Fruit fly (Drosophila melanogaster) whole organism, embryonic: ENCODE measurements around the gene UBL3.
A peak's percentile ranks its signal among the peaks of the same experiment; 100 is the strongest.

Experiments
- Awh ChIP-seq: fragments of 200-800 bp; sonication (Bioruptor generic); IDR thresholded peaks from 2 replicates; pipeline ENCODE4, ENCODE4 v1.3.6; 2022; ENCODE audit warnings: missing biosample characterization, missing genetic modification characterization
- BEAF-32 ChIP-seq: fragments of 200-800 bp; sonication (Bioruptor generic); optimal IDR thresholded peaks from 3 replicates; lab custom pipeline; 2017; ENCODE audit warnings: missing biosample characterization, missing genetic modification characterization, mild to moderate bottlenecking, moderate library complexity, missing genetic modification reagents
- Bteb2 ChIP-seq: fragments of 200-800 bp; sonication (Bioruptor generic); optimal IDR thresholded peaks from 2 replicates; lab custom pipeline; 2016; ENCODE audit warnings: missing biosample characterization, missing genetic modification characterization
- CG10274 ChIP-seq: fragments of 200-800 bp; sonication (Bioruptor generic); optimal IDR thresholded peaks from 3 replicates; lab custom pipeline; 2017; ENCODE audit warnings: missing biosample characterization, mild to moderate bottlenecking, missing genetic modification characterization
- CG11695 ChIP-seq: fragments of 200-800 bp; sonication (Bioruptor generic); IDR thresholded peaks from 3 replicates; pipeline ENCODE4 v1.3.6; 2022; ENCODE audit warnings: missing biosample characterization, missing genetic modification characterization
- CG12391 ChIP-seq: fragments of 200-800 bp; sonication (Bioruptor generic); optimal IDR thresholded peaks from 3 replicates; lab custom pipeline; 2018; ENCODE audit warnings: missing biosample characterization, mild to moderate bottlenecking, missing genetic modification characterization, moderate library complexity
- CG13287 ChIP-seq: fragments of 200-800 bp; sonication (Bioruptor generic); IDR thresholded peaks from 2 replicates; pipeline ENCODE4 v1.3.6; 2022; ENCODE audit warnings: missing biosample characterization, missing genetic modification characterization; ENCODE audit not compliant: partially characterized antibody
- CG14667 ChIP-seq: fragments of 200-800 bp; sonication (Bioruptor generic); IDR thresholded peaks from 2 replicates; pipeline ENCODE4 v1.3.6; 2022; ENCODE audit warnings: missing biosample characterization, missing genetic modification characterization
- CG17802 ChIP-seq: fragments of 200-800 bp; sonication (Bioruptor generic); optimal IDR thresholded peaks from 2 replicates; lab custom pipeline; 2018; ENCODE audit warnings: missing biosample characterization, mild to moderate bottlenecking, missing genetic modification characterization, moderate library complexity
- CG1792 ChIP-seq: fragments of 200-800 bp; sonication (Bioruptor generic); optimal IDR thresholded peaks from 2 replicates; lab custom pipeline; 2016; ENCODE audit warnings: missing biosample characterization, missing genetic modification characterization
- CG18011 ChIP-seq: fragments of 200-800 bp; sonication (Bioruptor generic); optimal IDR thresholded peaks from 2 replicates; lab custom pipeline; 2017; ENCODE audit warnings: missing biosample characterization, missing genetic modification characterization, mild to moderate bottlenecking, moderate library complexity, missing genotype
- CG2120 ChIP-seq: fragments of 200-800 bp; sonication (Bioruptor generic); optimal IDR thresholded peaks from 3 replicates; lab custom pipeline; 2016; ENCODE audit warnings: missing biosample characterization, missing genetic modification characterization
- CG3726 ChIP-seq: fragments of 200-800 bp; sonication (Bioruptor generic); IDR thresholded peaks from 3 replicates; pipeline ENCODE4, ENCODE4 v1.3.6; 2022; ENCODE audit warnings: missing biosample characterization, missing genetic modification characterization
- CG6765 ChIP-seq: fragments of 200-800 bp; sonication (Bioruptor generic); optimal IDR thresholded peaks from 3 replicates; lab custom pipeline; 2017; ENCODE audit warnings: missing biosample characterization, mild to moderate bottlenecking, missing genetic modification characterization
- CG6791 ChIP-seq: fragments of 200-800 bp; sonication (Bioruptor generic); IDR thresholded peaks from 3 replicates; pipeline ENCODE4 v1.3.6; 2022; ENCODE audit warnings: missing biosample characterization, missing genetic modification characterization; ENCODE audit not compliant: partially characterized antibody
- CG8281 ChIP-seq: fragments of 200-800 bp; sonication (Bioruptor generic); optimal IDR thresholded peaks from 2 replicates; lab custom pipeline; 2018; ENCODE audit warnings: missing biosample characterization, mild to moderate bottlenecking, missing genetic modification characterization, moderate library complexity
- CG8290 ChIP-seq, 3 experiments: fragments of 200-800 bp; sonication (Bioruptor generic); optimal IDR thresholded peaks; 2 replicates each; lab custom pipeline; 2016 to 2019; ENCODE audit warnings: missing biosample characterization in 3 of 3, missing genetic modification characterization in 3 of 3, mild to moderate bottlenecking in 2 of 3, moderate library complexity in 1 of 3
- CG9727 ChIP-seq: fragments of 200-800 bp; sonication (Bioruptor generic); optimal IDR thresholded peaks from 3 replicates; lab custom pipeline; 2017; ENCODE audit warnings: missing biosample characterization, mild to moderate bottlenecking, missing genetic modification characterization
- CG9817 ChIP-seq: fragments of 200-800 bp; sonication (Bioruptor generic); optimal IDR thresholded peaks from 2 replicates; lab custom pipeline; 2018; ENCODE audit warnings: missing biosample characterization, mild to moderate bottlenecking, missing genetic modification characterization, moderate library complexity
- Chrac-16 ChIP-seq: fragments of 200-800 bp; sonication (Bioruptor generic); optimal IDR thresholded peaks from 3 replicates; lab custom pipeline; 2016; ENCODE audit warnings: missing biosample characterization, missing genetic modification characterization
- D ChIP-seq, 2 experiments: fragments of 200-800 bp in 1 of 2; fragments of >200 bp in 1 of 2; sonication (Bioruptor generic) in 1 of 2; optimal IDR thresholded peaks; 2 replicates in 1 of 2; 3 replicates in 1 of 2; lab custom pipeline; 2017; ENCODE audit warnings: mild to moderate bottlenecking in 1 of 2, missing biosample characterization in 1 of 2, missing genetic modification characterization in 1 of 2, missing genetic modification reagents in 1 of 2
- Fer3 ChIP-seq: fragments of 200-800 bp; sonication (Bioruptor generic); optimal IDR thresholded peaks from 2 replicates; lab custom pipeline; 2018; ENCODE audit warnings: missing biosample characterization, mild to moderate bottlenecking, missing genetic modification characterization, moderate library complexity
- GATAe ChIP-seq: fragments of 200-800 bp; sonication (Bioruptor generic); conservative IDR thresholded peaks from 2 replicates; pipeline ENCODE4 v1.3.6; 2022; ENCODE audit warnings: missing biosample characterization, missing genetic modification characterization
- HLH54F ChIP-seq: fragments of 200-800 bp; sonication (Bioruptor generic); optimal IDR thresholded peaks from 3 replicates; lab custom pipeline; 2016; ENCODE audit warnings: missing biosample characterization, missing genetic modification characterization
- HmgD ChIP-seq: fragments of 200-800 bp; sonication (Bioruptor generic); optimal IDR thresholded peaks from 3 replicates; lab custom pipeline; 2016; ENCODE audit warnings: missing biosample characterization, missing genetic modification characterization
- Myb ChIP-seq: fragments of 200-800 bp; sonication (Bioruptor generic); optimal IDR thresholded peaks from 2 replicates; lab custom pipeline; 2016; ENCODE audit warnings: missing biosample characterization, missing genetic modification characterization
- PHDP ChIP-seq: fragments of 200-800 bp; sonication (Bioruptor generic); optimal IDR thresholded peaks from 3 replicates; lab custom pipeline; 2018; ENCODE audit warnings: missing biosample characterization, mild to moderate bottlenecking, missing genetic modification characterization, moderate library complexity
- Scr ChIP-seq: fragments of 200-800 bp; sonication (Bioruptor generic); IDR thresholded peaks from 2 replicates; pipeline ENCODE4 v1.3.6; 2022; ENCODE audit warnings: missing biosample characterization, missing genetic modification characterization; ENCODE audit not compliant: partially characterized antibody
- Spps ChIP-seq: fragments of 200-800 bp; sonication (Bioruptor generic); optimal IDR thresholded peaks from 2 replicates; lab custom pipeline; 2018; ENCODE audit warnings: missing biosample characterization, mild to moderate bottlenecking, missing genetic modification characterization
- chinmo ChIP-seq: fragments of 200-800 bp; sonication (Bioruptor generic); IDR thresholded peaks from 4 replicates; pipeline ENCODE4 v1.3.6; 2022; ENCODE audit warnings: missing biosample characterization, missing genetic modification characterization; ENCODE audit not compliant: partially characterized antibody
- dpn ChIP-seq, 2 experiments: fragments of 200-800 bp; sonication (Bioruptor generic); optimal IDR thresholded peaks; 3 replicates each; lab custom pipeline; 2016; ENCODE audit warnings: missing biosample characterization in 2 of 2, missing genetic modification characterization in 2 of 2
- eve ChIP-seq, 2 experiments: fragments of >200 bp; optimal IDR thresholded peaks; 2 replicates each; lab custom pipeline; 2017; ENCODE audit warnings: missing biosample characterization in 2 of 2, missing genetic modification characterization in 2 of 2
- exex ChIP-seq: fragments of 200-800 bp; sonication (Bioruptor generic); optimal IDR thresholded peaks from 4 replicates; lab custom pipeline; 2018; ENCODE audit warnings: missing biosample characterization, mild to moderate bottlenecking, missing genetic modification characterization, moderate library complexity
- hb ChIP-seq: fragments of 200-800 bp; sonication (Bioruptor generic); IDR thresholded peaks from 3 replicates; pipeline ENCODE4 v1.3.6; 2022; ENCODE audit warnings: missing biosample characterization, missing genetic modification characterization; ENCODE audit not compliant: partially characterized antibody
- inv ChIP-seq: fragments of 200-800 bp; sonication (Bioruptor generic); IDR thresholded peaks from 2 replicates; pipeline ENCODE4 v1.3.6; 2022; ENCODE audit warnings: missing biosample characterization, missing genetic modification characterization; ENCODE audit not compliant: partially characterized antibody
- lmd ChIP-seq: fragments of 200-800 bp; sonication (Bioruptor generic); IDR thresholded peaks from 2 replicates; pipeline ENCODE4 v1.3.6; 2022; ENCODE audit warnings: missing biosample characterization, missing genetic modification characterization
- nmo ChIP-seq: fragments of 200-800 bp; sonication (Bioruptor generic); optimal IDR thresholded peaks from 2 replicates; lab custom pipeline; 2018; ENCODE audit warnings: missing biosample characterization, mild to moderate bottlenecking, missing genetic modification characterization, moderate library complexity
- pita ChIP-seq: fragments of 200-800 bp; sonication (Bioruptor generic); optimal IDR thresholded peaks from 2 replicates; lab custom pipeline; 2017; ENCODE audit warnings: missing biosample characterization, mild to moderate bottlenecking, missing genetic modification characterization
- pzg ChIP-seq: fragments of 200-800 bp; sonication (Bioruptor generic); optimal IDR thresholded peaks from 3 replicates; lab custom pipeline; 2018; ENCODE audit warnings: missing biosample characterization, mild to moderate bottlenecking, missing genetic modification characterization, moderate library complexity
- tgo ChIP-seq: fragments of 200-800 bp; sonication (Bioruptor generic); IDR thresholded peaks from 3 replicates; pipeline ENCODE4 v1.3.6; 2022; ENCODE audit warnings: missing biosample characterization, missing genetic modification characterization
- unpg ChIP-seq: fragments of 200-800 bp; sonication (Bioruptor generic); optimal IDR thresholded peaks from 3 replicates; lab custom pipeline; 2018; ENCODE audit warnings: missing biosample characterization, mild to moderate bottlenecking, missing genetic modification characterization, moderate library complexity
- wek ChIP-seq: fragments of 200-800 bp; sonication (Bioruptor generic); optimal IDR thresholded peaks from 3 replicates; lab custom pipeline; 2018; ENCODE audit warnings: missing biosample characterization, mild to moderate bottlenecking, missing genetic modification characterization, moderate library complexity
- yki ChIP-seq: fragments of >200 bp; optimal IDR thresholded peaks from 3 replicates; lab custom pipeline; 2018
- zen ChIP-seq: fragments of 200-800 bp; sonication (Bioruptor generic); optimal IDR thresholded peaks from 3 replicates; lab custom pipeline; 2018; ENCODE audit warnings: missing biosample characterization, mild to moderate bottlenecking, missing genetic modification characterization, moderate library complexity

Gene UBL3

DNA sequence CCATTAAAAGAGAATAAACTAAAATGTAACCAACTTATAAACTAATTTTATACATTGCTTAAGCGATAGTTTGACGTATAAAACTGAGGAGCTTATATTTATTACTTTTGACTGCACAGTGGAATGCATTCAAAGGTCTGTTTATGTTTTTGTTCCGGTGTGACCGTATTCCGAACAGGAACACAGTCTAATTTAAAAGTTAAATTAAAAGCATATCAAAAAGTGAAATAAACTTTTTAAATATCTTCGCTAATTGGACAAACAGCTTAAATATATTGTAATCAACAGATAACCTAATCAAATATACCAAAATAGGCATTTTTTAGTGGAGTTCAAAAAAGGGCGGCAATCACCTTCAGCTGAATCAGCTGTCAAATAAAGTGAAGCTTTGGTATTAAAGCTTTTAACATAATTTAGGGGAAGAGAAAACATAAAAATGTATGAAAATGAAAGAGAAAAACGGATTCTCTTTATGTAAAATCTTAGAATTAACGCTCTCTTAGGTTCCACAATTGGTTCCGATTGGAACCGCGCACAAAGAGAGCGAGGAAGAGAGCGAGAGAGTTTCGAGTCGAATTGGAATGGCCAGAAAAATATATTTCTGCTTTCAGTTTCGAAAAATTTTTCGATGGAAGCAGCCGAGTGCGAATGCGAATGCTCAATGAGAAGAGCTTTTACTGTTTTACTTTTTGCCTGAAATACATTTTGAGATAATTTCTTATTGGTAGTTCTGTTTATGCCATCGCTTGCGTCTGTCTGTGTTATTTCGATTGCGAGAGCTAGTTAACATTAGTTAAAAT is 49.0 kb downstream of the UBL3 start, which contains the start of the genes PGRP-LE and sd (continued):
- TF ChIP-seq CG1792: no peak
- TF ChIP-seq unpg (GFP tag; lab: Kevin White, UChicago): no peak
- peak; percentile 34 for TF ChIP-seq BEAF-32 (GFP tag; lab: Kevin White, UChicago)
- peak; percentile 72; the same call in 2 of the 4 replicates for TF ChIP-seq chinmo (GFP tag; lab: Robert Waterston, UW)
- TF ChIP-seq CG3726 (GFP tag; lab: Robert Waterston, UW): no peak
- peak; percentile 16 for TF ChIP-seq CG2120
- no peak for TF ChIP-seq HLH54F
- no peak for TF ChIP-seq Chrac-16 (GFP tag; lab: Kevin White, UChicago)

DNA sequence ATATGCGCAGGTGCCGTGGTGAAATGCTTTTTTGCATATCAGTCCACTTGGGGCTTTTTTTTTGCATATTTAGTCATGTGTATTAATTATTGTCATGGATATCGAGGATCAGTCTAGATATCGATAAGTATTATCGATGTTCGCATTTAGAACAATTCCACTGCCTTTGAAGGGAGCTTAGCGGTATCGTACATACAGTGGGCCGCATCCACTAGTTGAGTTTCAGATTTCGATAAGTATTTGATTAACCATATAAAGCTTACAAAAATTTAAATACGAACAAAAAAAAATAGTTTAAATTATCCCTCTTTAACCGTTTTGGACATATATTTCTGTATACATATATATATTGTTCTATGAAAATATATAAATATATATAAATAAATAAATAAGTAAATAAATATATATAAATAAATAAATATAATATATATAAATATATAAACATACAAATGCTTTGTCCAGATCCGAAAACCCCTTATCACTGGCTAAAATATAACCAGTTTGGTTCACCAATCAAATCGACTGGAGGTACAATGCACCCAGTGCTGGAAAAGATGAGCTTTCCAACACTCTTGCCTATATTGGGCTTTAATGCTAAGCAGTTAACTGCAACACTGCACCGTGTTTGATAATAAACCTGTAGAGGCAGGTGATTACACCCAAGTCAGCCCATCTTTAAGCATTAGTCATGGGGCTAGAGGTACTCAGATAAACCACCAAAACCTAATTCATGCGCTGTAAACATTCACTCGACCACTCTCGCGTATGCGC is 49.9 kb downstream of the UBL3 start:
- TF ChIP-seq dpn (GFP tag; optimal IDR thresholded peaks at IDR 0.05; lab: Kevin White, UChicago): peak in 1 of 2 experiments; percentile 14
- TF ChIP-seq CG18011 (GFP tag; lab: Kevin White, UChicago): no peak
- peak; percentile 81 for TF ChIP-seq CG13287
- no peak for TF ChIP-seq Bteb2 (GFP tag; lab: Kevin White, UChicago)
- no peak for TF ChIP-seq Myb
- peak; percentile 53 for TF ChIP-seq CG17802
- TF ChIP-seq CG9817 (tag; lab: Kevin White, UChicago): no peak
- TF ChIP-seq zen (tag; lab: Kevin White, UChicago): peak; percentile 17
- TF ChIP-seq pita: no peak
- peak; percentile 81 for TF ChIP-seq Scr
- no peak for TF ChIP-seq CG9727
- TF ChIP-seq inv: peak; percentile 70
- peak; percentile 34 for TF ChIP-seq CG12391 (tag; lab: Kevin White, UChicago)
- TF ChIP-seq CG14667 (GFP tag; lab: Robert Waterston, UW): no peak
- peak; percentile 7 for TF ChIP-seq Fer3 (tag; lab: Kevin White, UChicago)
- TF ChIP-seq lmd (GFP tag; lab: Robert Waterston, UW): no peak
- peak; percentile 69 for TF ChIP-seq CG8290 (GFP tag; optimal IDR thresholded peaks at IDR 0.05; lab: Kevin White, UChicago)
- peak in 1 of 2 experiments; percentile 65 for TF ChIP-seq CG8290 (tag; optimal IDR thresholded peaks at IDR 0.05; lab: Kevin White, UChicago)
- TF ChIP-seq nmo (GFP tag; lab: Kevin White, UChicago): peak; percentile 22
- TF ChIP-seq Awh (GFP tag; lab: Robert Waterston, UW): no peak
- peak; percentile 34 for TF ChIP-seq CG6765 (GFP tag; lab: Kevin White, UChicago)
- TF ChIP-seq pzg (GFP tag; lab: Kevin White, UChicago): peak; percentile 42
- no peak for TF ChIP-seq CG10274 (GFP tag; lab: Kevin White, UChicago)
- TF ChIP-seq HmgD (GFP tag; lab: Kevin White, UChicago): no peak
- TF ChIP-seq hb (GFP tag; lab: Robert Waterston, UW): peak; percentile 70; the same call in 2 of the 3 replicates
- peak; percentile 7 for TF ChIP-seq PHDP (tag; lab: Kevin White, UChicago)
- no peak for TF ChIP-seq CG8281 (tag; lab: Kevin White, UChicago)
- TF ChIP-seq CG11695 (GFP tag; lab: Robert Waterston, UW): no peak
- TF ChIP-seq exex (tag; lab: Kevin White, UChicago): peak; percentile 27
- TF ChIP-seq Spps (tag; lab: Kevin White, UChicago): no peak
- TF ChIP-seq eve (GFP tag; optimal IDR thresholded peaks at IDR 0.05; lab: Kevin White, UChicago): peak in 1 of 2 experiments; percentile 38
- 0 out of 3 replicates have a peak, but pooled peaks have one; percentile 17 for TF ChIP-seq tgo (GFP tag; lab: Robert Waterston, UW)
- TF ChIP-seq wek (GFP tag; lab: Kevin White, UChicago): no peak
- TF ChIP-seq yki (lab: Kevin White, UChicago): no peak
- TF ChIP-seq D (optimal IDR thresholded peaks at IDR 0.05; lab: Kevin White, UChicago): no peak
- no peak for TF ChIP-seq D (GFP tag; optimal IDR thresholded peaks at IDR 0.05; lab: Kevin White, UChicago)
- TF ChIP-seq CG6791: peak; percentile 85
- no peak for TF ChIP-seq GATAe
